Worm (Caenorhabditis elegans) whole organism, L4/young adult: ENCODE measurements around the gene F59D12.3.
A peak's percentile ranks its signal among the peaks of the same experiment; 100 is the strongest.

Experiments
- W03F9.2 ChIP-seq: fragments of 150-350 bp; optimal IDR thresholded peaks from 2 replicates; lab custom pipeline; 2014; ENCODE audit warnings: missing biosample characterization, missing genetic modification characterization
- dao-5 ChIP-seq: sonication (generic microtip); optimal IDR thresholded peaks from 2 replicates; lab custom pipeline; 2016; ENCODE audit warnings: missing genotype, missing genetic modification characterization, moderate library complexity, missing compliant biosample characterization
- him-1 ChIP-seq: sonication (generic microtip); optimal IDR thresholded peaks from 2 replicates; lab custom pipeline; 2016; ENCODE audit warnings: missing genotype, missing genetic modification reagents, missing genetic modification characterization, missing compliant biosample characterization

The F59D12.3 gene

ce11 chrX:15653196-15653595 lies 2.4 kb upstream of the F59D12.3 start:
- TF ChIP-seq him-1 (tag; lab: Kevin White, UChicago) (no peak), dao-5 (tag; lab: Kevin White, UChicago) (no peak), W03F9.2 (tag; lab: Kevin White, UChicago) (no peak)

ce11 chrX:15650428-15650827 lies 341 bp downstream of the F59D12.3 start:
- no peak for TF ChIP-seq dao-5 (tag; lab: Kevin White, UChicago)
- no peak for TF ChIP-seq W03F9.2 (tag; lab: Kevin White, UChicago)
- TF ChIP-seq him-1 (tag; lab: Kevin White, UChicago), result no peak

- TF ChIP-seq him-1 (tag; lab: Kevin White, UChicago) (no peak), W03F9.2 (tag; lab: Kevin White, UChicago) (no peak), dao-5 (tag; lab: Kevin White, UChicago) (no peak)
Measured at ce11 chrX:15647276-15647675, 3.5 kb downstream of the F59D12.3 start, which contains the start of gene F59D12.5. TSS of gene F59D12.5 (minus strand) at chrX:15647369.

ce11 chrX:15642638-15643037 lies 8.1 kb downstream of the F59D12.3 start, which contains the start of gene H08J19.1:
TSS of gene H08J19.1 (plus strand) at chrX:15642938.
- TF ChIP-seq dao-5 (tag; lab: Kevin White, UChicago) (no peak), him-1 (tag; lab: Kevin White, UChicago) (no peak), W03F9.2 (tag; lab: Kevin White, UChicago) (no peak)

- TF ChIP-seq him-1 (tag; lab: Kevin White, UChicago), result no peak
Measured at ce11 chrX:15641380-15641779, 9.4 kb downstream of the F59D12.3 start.

ce11 chrX:15640603-15641002 lies 10.2 kb downstream of the F59D12.3 start, which contains the start of gene K09E9.7:
TSS of gene K09E9.7 (plus strand) at chrX:15640903.
- no peak for TF ChIP-seq dao-5 (tag; lab: Kevin White, UChicago)

- TF ChIP-seq dao-5 (tag; lab: Kevin White, UChicago) (no peak), him-1 (tag; lab: Kevin White, UChicago) (peak; percentile 57)
Measured at ce11 chrX:15633964-15634363, 16.8 kb downstream of the F59D12.3 start.

ce11 chrX:15630790-15631204 lies 20.0 kb downstream of the F59D12.3 start:
- no peak for TF ChIP-seq him-1 (tag; lab: Kevin White, UChicago)
- no peak for TF ChIP-seq dao-5 (tag; lab: Kevin White, UChicago)
- TF ChIP-seq W03F9.2 (tag; lab: Kevin White, UChicago), result no peak

ce11 chrX:15630340-15630739 lies 20.4 kb downstream of the F59D12.3 start, which contains the start of gene K09E9.4:
TSS of gene K09E9.4 (minus strand) at chrX:15630440.
- TF ChIP-seq W03F9.2 (tag; lab: Kevin White, UChicago) (no peak), him-1 (tag; lab: Kevin White, UChicago) (no peak), dao-5 (tag; lab: Kevin White, UChicago) (no peak)

- TF ChIP-seq W03F9.2 (tag; lab: Kevin White, UChicago), result no peak
- no peak for TF ChIP-seq him-1 (tag; lab: Kevin White, UChicago)
- no peak for TF ChIP-seq dao-5 (tag; lab: Kevin White, UChicago)
Measured at ce11 chrX:15629615-15630014, 21.2 kb downstream of the F59D12.3 start.

- no peak for TF ChIP-seq him-1 (tag; lab: Kevin White, UChicago)
- no peak for TF ChIP-seq W03F9.2 (tag; lab: Kevin White, UChicago)
- no peak for TF ChIP-seq dao-5 (tag; lab: Kevin White, UChicago)
Measured at ce11 chrX:15628945-15629344, 21.8 kb downstream of the F59D12.3 start.

- TF ChIP-seq him-1 (tag; lab: Kevin White, UChicago) (no peak), dao-5 (tag; lab: Kevin White, UChicago) (no peak), W03F9.2 (tag; lab: Kevin White, UChicago) (no peak)
Measured at ce11 chrX:15627814-15628213, 23.0 kb downstream of the F59D12.3 start.

- TF ChIP-seq him-1 (tag; lab: Kevin White, UChicago) (no peak), W03F9.2 (tag; lab: Kevin White, UChicago) (no peak), dao-5 (tag; lab: Kevin White, UChicago) (no peak)
Measured at ce11 chrX:15626119-15626850, 24.5 kb downstream of the F59D12.3 start.

ce11 chrX:15622041-15622440 lies 28.7 kb downstream of the F59D12.3 start:
- TF ChIP-seq W03F9.2 (tag; lab: Kevin White, UChicago) (no peak), him-1 (tag; lab: Kevin White, UChicago) (no peak), dao-5 (tag; lab: Kevin White, UChicago) (no peak)
